Worm (Caenorhabditis elegans) whole organism, midembryonic: ENCODE results near the gene F44E2.10.

Experiments
- T22C8.4 ChIP-seq: fragments of 200-800 bp; sonication (Bioruptor generic); IDR thresholded peaks from 2 replicates; pipeline ENCODE4 v1.3.6; 2022; ENCODE audit warnings: missing genetic modification characterization, missing compliant biosample characterization
- med-1 ChIP-seq: sonication (generic microtip); optimal IDR thresholded peaks from 2 replicates; lab custom pipeline; 2017; ENCODE audit warnings: missing genetic modification characterization, mild to moderate bottlenecking, missing compliant biosample characterization, antibody characterized with exemption, missing genetic modification reagents; ENCODE audit not compliant: insufficient read depth
- ref-1 ChIP-seq: fragments of 200-800 bp; sonication (Bioruptor generic); conservative IDR thresholded peaks from 2 replicates; pipeline ENCODE4 v1.3.6; 2022; ENCODE audit warnings: missing genetic modification reagents, missing genetic modification characterization, missing compliant biosample characterization

- no peak for TF ChIP-seq ref-1
- no peak for TF ChIP-seq T22C8.4
- no peak for TF ChIP-seq med-1 (GFP tag; lab: Kevin White, UChicago)
Measured at ce11 chrIII:8791235-8791634, 39.7 kb downstream of the F44E2.10 start, which contains the start of the genes zfp-1 and F54F2.14.
